Worm (Caenorhabditis elegans): ENCODE results near the gene hsd-2.

Gene hsd-2

ce11 chrX:4976530-4976929 is 28.5 kb upstream of the hsd-2 start, which contains the start of gene lfi-1:
lfi-1 (plus strand) TSS chrX:4976830.
- TF ChIP-seq sma-9 (GFP tag; optimal IDR thresholded peaks at IDR 0.05), result no peak
- no peak for TF ChIP-seq sma-9 (tag; optimal IDR thresholded peaks at IDR 0.05)
- TF ChIP-seq aly-2 (tag; optimal IDR thresholded peaks at IDR 0.05), result no peak
- no peak for TF ChIP-seq elt-1 (tag; optimal IDR thresholded peaks at IDR 0.05)
- no peak for TF ChIP-seq gmeb-1 (tag; optimal IDR thresholded peaks at IDR 0.05)
- TF ChIP-seq mab-5 (tag; optimal IDR thresholded peaks at IDR 0.05), result no peak
- no peak for TF ChIP-seq ztf-1 (GFP tag; conservative IDR thresholded peaks at IDR 0.05)
- TF ChIP-seq nhr-237 (tag; optimal IDR thresholded peaks at IDR 0.05), result no peak
- no peak for TF ChIP-seq nhr-25 (tag; optimal IDR thresholded peaks at IDR 0.05)
- TF ChIP-seq sem-4 (tag; optimal IDR thresholded peaks at IDR 0.05), result no peak
- no peak for TF ChIP-seq alr-1 (tag; optimal IDR thresholded peaks at IDR 0.05)
- no peak for TF ChIP-seq nhr-77 (tag; optimal IDR thresholded peaks at IDR 0.05)
- no peak for TF ChIP-seq nhr-129 (tag; optimal IDR thresholded peaks at IDR 0.05)
- TF ChIP-seq lin-11 (tag; optimal IDR thresholded peaks at IDR 0.05), result no peak
- no peak for TF ChIP-seq ceh-82 (tag; optimal IDR thresholded peaks at IDR 0.05)

DNA sequence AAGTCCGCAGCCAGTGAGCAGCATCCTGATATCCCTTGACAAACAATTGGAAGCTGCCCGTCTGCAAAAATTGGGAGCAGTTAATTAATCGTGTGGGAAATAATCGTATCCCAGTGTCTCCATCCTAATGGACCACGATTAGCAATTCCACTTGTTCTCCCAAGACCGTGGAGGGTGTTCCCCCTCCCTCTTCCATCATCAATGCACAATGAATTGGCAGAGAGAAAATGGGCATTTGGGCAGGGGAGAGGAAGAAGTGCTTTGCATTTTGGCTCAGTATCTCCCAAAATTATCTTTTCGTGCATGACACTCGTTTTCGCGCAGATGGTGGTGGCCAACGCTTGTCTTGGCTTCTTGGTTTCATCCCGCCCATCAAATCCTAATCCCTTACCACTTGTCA is 26.9 kb upstream of the hsd-2 start:
- no peak for TF ChIP-seq nhr-6 (tag; optimal IDR thresholded peaks at IDR 0.05)

DNA sequence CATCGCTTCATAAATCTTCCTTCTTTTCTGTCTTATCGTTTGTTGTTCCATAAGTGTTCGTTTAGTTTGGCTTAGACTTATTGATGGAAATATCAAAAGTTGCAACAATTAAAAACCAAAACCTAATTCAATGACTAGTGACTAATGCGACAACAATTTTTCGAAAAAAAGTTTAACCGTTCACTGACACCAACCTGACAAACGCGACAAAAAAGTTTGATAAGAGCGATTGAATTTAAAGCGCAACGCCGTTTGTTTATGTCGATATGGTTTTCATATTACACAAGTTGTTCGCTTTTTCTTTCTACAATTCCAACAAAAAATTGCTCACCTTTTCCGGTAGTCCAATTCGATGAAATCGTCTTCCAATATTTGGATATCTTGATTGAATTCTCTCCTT is 26.0 kb upstream of the hsd-2 start:
- TF ChIP-seq ama-1 (optimal IDR thresholded peaks at IDR 0.05), result no peak
- peak; percentile 74 for TF ChIP-seq fos-1 (tag; optimal IDR thresholded peaks at IDR 0.05)

DNA sequence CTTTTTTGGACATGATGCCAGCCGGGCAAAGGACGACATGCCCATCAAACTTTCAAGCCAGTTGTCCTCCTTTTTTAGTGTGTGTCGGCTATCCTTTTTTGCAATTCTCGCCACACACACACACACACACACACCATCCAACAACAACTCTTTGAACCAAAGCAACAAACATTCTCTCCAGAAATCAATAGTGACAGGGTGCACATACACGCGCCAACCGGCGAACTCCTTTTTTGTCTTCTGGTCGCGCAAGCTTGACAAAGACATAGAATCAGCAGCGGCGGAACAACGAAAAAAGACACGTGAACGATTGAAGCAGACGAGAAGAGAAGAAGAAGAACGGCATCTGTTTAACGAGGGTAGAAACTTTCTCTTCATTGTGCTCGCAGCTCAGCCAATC is 24.0 kb upstream of the hsd-2 start:
- no peak for TF ChIP-seq elt-1 (tag; optimal IDR thresholded peaks at IDR 0.05)
- TF ChIP-seq nhr-129 (tag; optimal IDR thresholded peaks at IDR 0.05), result peak; percentile 14
- TF ChIP-seq dmd-4 (tag; optimal IDR thresholded peaks at IDR 0.05), result no peak
- TF ChIP-seq lin-11 (tag; optimal IDR thresholded peaks at IDR 0.05), result no peak
- peak in 1 of 2 experiments; percentile 8 for TF ChIP-seq mdl-1 (tag; optimal IDR thresholded peaks at IDR 0.05)
- no peak for TF ChIP-seq Y55F3AM.14 (GFP tag; optimal IDR thresholded peaks at IDR 0.05)
- peak; percentile 23 for TF ChIP-seq unc-55 (GFP tag; optimal IDR thresholded peaks at IDR 0.05)
- no peak for TF ChIP-seq sem-4 (tag; optimal IDR thresholded peaks at IDR 0.05)
- TF ChIP-seq sma-3 (GFP tag; optimal IDR thresholded peaks at IDR 0.05), result no peak
- TF ChIP-seq nhr-23 (tag; optimal IDR thresholded peaks at IDR 0.05), result no peak
- no peak for TF ChIP-seq zag-1 (tag; optimal IDR thresholded peaks at IDR 0.05)
- TF ChIP-seq lin-13 (GFP tag; optimal IDR thresholded peaks at IDR 0.05), result no peak
- TF ChIP-seq lin-39 (tag; optimal IDR thresholded peaks at IDR 0.05), result no peak
- no peak for TF ChIP-seq nhr-11 (tag; optimal IDR thresholded peaks at IDR 0.05)
- no peak for TF ChIP-seq mab-5 (tag; optimal IDR thresholded peaks at IDR 0.05)
- TF ChIP-seq ZK546.5 (tag; optimal IDR thresholded peaks at IDR 0.05), result no peak

DNA sequence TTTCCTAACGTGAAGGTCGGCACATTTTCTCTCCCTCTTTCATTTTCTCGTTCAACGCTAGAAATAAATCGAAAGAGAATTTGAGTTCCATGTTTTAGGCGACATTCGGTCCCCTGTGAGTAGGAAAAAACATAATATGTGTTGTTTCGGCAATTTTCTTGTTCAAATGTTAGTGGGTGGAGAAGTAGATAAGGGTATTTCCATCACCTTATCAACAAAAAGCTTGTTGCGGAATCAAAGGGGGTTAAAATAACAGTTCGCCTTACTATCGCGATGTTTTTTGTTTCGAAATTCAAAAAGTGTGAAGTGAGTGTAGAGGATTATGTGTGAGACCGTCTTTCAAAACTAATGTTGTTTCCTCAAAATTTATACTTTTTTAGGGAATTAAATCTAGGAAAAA is 23.5 kb upstream of the hsd-2 start:
- TF ChIP-seq fos-1 (tag; optimal IDR thresholded peaks at IDR 0.05) (no peak), aly-2 (tag; optimal IDR thresholded peaks at IDR 0.05) (no peak), ceh-82 (tag; optimal IDR thresholded peaks at IDR 0.05) (no peak)

ce11 chrX:4982009-4982625 is 22.9 kb upstream of the hsd-2 start:
- TF ChIP-seq nhr-237 (tag; optimal IDR thresholded peaks at IDR 0.05) (no peak), sma-3 (GFP tag; optimal IDR thresholded peaks at IDR 0.05) (no peak), nhr-77 (tag; optimal IDR thresholded peaks at IDR 0.05) (no peak), nhr-12 (tag; optimal IDR thresholded peaks at IDR 0.05) (no peak), nhr-25 (tag; optimal IDR thresholded peaks at IDR 0.05) (no peak), skn-1 (tag; optimal IDR thresholded peaks at IDR 0.05) (no peak), egl-27 (tag; optimal IDR thresholded peaks at IDR 0.05) (no peak), sma-9 (GFP tag; optimal IDR thresholded peaks at IDR 0.05) (peak; percentile 65), sma-9 (tag; optimal IDR thresholded peaks at IDR 0.05) (no peak), gmeb-1 (tag; optimal IDR thresholded peaks at IDR 0.05) (no peak), blmp-1 (tag; optimal IDR thresholded peaks at IDR 0.05; ENCODE audit: insufficient read depth) (no peak), nhr-23 (tag; optimal IDR thresholded peaks at IDR 0.05) (no peak), crh-2 (tag; optimal IDR thresholded peaks at IDR 0.05) (peak; percentile 49), lin-11 (tag; optimal IDR thresholded peaks at IDR 0.05) (peak; percentile 46), alr-1 (tag; optimal IDR thresholded peaks at IDR 0.05) (no peak), aly-2 (tag; optimal IDR thresholded peaks at IDR 0.05) (no peak), R02D3.7 (tag; optimal IDR thresholded peaks at IDR 0.05) (no peak), unc-62 (GFP tag; optimal IDR thresholded peaks at IDR 0.05) (no peak), lsy-2 (tag; optimal IDR thresholded peaks at IDR 0.05) (peak in 1 of 2 experiments; percentile 58), mdl-1 (tag; optimal IDR thresholded peaks at IDR 0.05) (peak; percentile 37 to 38), mbf-1 (tag; optimal IDR thresholded peaks at IDR 0.05) (no peak), Y55F3AM.14 (GFP tag; optimal IDR thresholded peaks at IDR 0.05) (peak; percentile 57), ztf-4 (tag; optimal IDR thresholded peaks at IDR 0.05) (no peak), sem-4 (tag; optimal IDR thresholded peaks at IDR 0.05) (peak; percentile 55), snpc-4 (tag; optimal IDR thresholded peaks at IDR 0.05) (no peak), ztf-1 (GFP tag; conservative IDR thresholded peaks at IDR 0.05) (no peak), fos-1 (tag; optimal IDR thresholded peaks at IDR 0.05) (no peak), nhr-129 (tag; optimal IDR thresholded peaks at IDR 0.05) (peak; percentile 60), unc-55 (GFP tag; optimal IDR thresholded peaks at IDR 0.05) (peak; percentile 57), dmd-4 (tag; optimal IDR thresholded peaks at IDR 0.05) (no peak), lin-13 (GFP tag; optimal IDR thresholded peaks at IDR 0.05) (no peak), ama-1 (optimal IDR thresholded peaks at IDR 0.05) (no peak)
